Worm (Caenorhabditis elegans): Measurements from ENCODE around the gene F13A7.14.

DNA sequence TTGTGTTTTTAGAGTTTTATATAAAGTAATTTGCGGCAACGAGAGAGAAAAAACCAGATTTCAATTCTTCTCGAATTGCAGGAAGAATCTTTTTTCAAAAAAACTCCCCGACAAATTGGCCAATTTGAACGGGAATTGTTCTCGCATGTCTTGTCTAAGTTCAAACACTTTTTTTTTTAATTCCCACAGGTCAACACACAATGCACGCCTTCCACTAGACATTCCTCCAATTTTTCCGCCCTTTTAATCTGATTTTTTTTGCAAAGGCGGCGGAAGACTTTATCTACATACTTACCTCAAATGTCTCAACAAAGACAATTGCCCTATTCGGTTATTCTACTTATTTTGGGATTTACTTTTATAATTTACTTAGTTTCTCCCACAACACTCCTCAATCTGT lies 6.0 kb downstream of the F13A7.14 start, which contains the start of gene F26D2.3:
- no peak for TF ChIP-seq F10E7.11 (tag; optimal IDR thresholded peaks at IDR 0.05)
- TF ChIP-seq ceh-58 (GFP tag; IDR thresholded peaks at IDR 0.05), result no peak
- TF ChIP-seq ceh-40 (GFP tag; IDR thresholded peaks at IDR 0.05), result no peak
- no peak for TF ChIP-seq snpc-4 (GFP tag; optimal IDR thresholded peaks at IDR 0.05)
- no peak for TF ChIP-seq snpc-4 (tag; optimal IDR thresholded peaks at IDR 0.05)
- TF ChIP-seq hsf-1 (GFP tag; IDR thresholded peaks at IDR 0.05), result no peak
- TF ChIP-seq tbp1 (GFP tag; optimal IDR thresholded peaks at IDR 0.05), result no peak
- TF ChIP-seq let-526 (GFP tag; IDR thresholded peaks at IDR 0.05), result no peak
- TF ChIP-seq snpc-3.4 (tag; optimal IDR thresholded peaks at IDR 0.05), result no peak
- no peak for TF ChIP-seq dpl-1 (GFP tag; optimal IDR thresholded peaks at IDR 0.05)
- no peak for TF ChIP-seq lin-35 (GFP tag; optimal IDR thresholded peaks at IDR 0.05)
- TF ChIP-seq Y79H2A.3 (GFP tag; conservative IDR thresholded peaks at IDR 0.05), result no peak

Measured in whole organism, young adult.